Worm (Caenorhabditis elegans) whole organism, midembryonic: ENCODE results near the gene T28A11.22.

ENCODE experiments used
- T22C8.4 ChIP-seq: fragments of 200-800 bp; sonication (Bioruptor generic); IDR thresholded peaks from 2 replicates; pipeline ENCODE4 v1.3.6; 2022; ENCODE audit warnings: missing genetic modification characterization, missing compliant biosample characterization
- cog-1 ChIP-seq: sonication (generic microtip); optimal IDR thresholded peaks from 2 replicates; lab custom pipeline; 2016; ENCODE audit warnings: missing genetic modification characterization, missing compliant biosample characterization
- flt-1 ChIP-seq: fragments of 200-800 bp; sonication (Bioruptor generic); IDR thresholded peaks from 2 replicates; pipeline ENCODE4 v1.3.6; 2022; ENCODE audit warnings: missing genetic modification characterization, missing compliant biosample characterization
- klf-2 ChIP-seq: fragments of 200-800 bp; sonication (Bioruptor generic); conservative IDR thresholded peaks from 2 replicates; pipeline ENCODE4 v1.3.6; 2022; ENCODE audit warnings: missing genetic modification reagents, missing genetic modification characterization, missing compliant biosample characterization
- med-1 ChIP-seq: sonication (generic microtip); optimal IDR thresholded peaks from 2 replicates; lab custom pipeline; 2017; ENCODE audit warnings: missing genetic modification characterization, mild to moderate bottlenecking, missing compliant biosample characterization, antibody characterized with exemption, missing genetic modification reagents; ENCODE audit not compliant: insufficient read depth
- ref-1 ChIP-seq: fragments of 200-800 bp; sonication (Bioruptor generic); conservative IDR thresholded peaks from 2 replicates; pipeline ENCODE4 v1.3.6; 2022; ENCODE audit warnings: missing genetic modification reagents, missing genetic modification characterization, missing compliant biosample characterization
- tab-1 ChIP-seq: fragments of 200-800 bp; sonication (Bioruptor generic); IDR thresholded peaks from 2 replicates; pipeline ENCODE4 v1.3.6; 2022; ENCODE audit warnings: missing genetic modification characterization, missing compliant biosample characterization
- ztf-23 ChIP-seq: fragments of 200-800 bp; sonication (Bioruptor generic); IDR thresholded peaks from 2 replicates; pipeline ENCODE4 v1.3.6; 2022; ENCODE audit warnings: missing genetic modification reagents, missing genetic modification characterization, missing compliant biosample characterization
- ztf-29 ChIP-seq: fragments of 200-800 bp; sonication (Bioruptor generic); IDR thresholded peaks from 2 replicates; pipeline ENCODE4 v1.3.6; 2022; ENCODE audit warnings: missing genetic modification reagents, missing genetic modification characterization, missing compliant biosample characterization

T28A11.22 gene

DNA sequence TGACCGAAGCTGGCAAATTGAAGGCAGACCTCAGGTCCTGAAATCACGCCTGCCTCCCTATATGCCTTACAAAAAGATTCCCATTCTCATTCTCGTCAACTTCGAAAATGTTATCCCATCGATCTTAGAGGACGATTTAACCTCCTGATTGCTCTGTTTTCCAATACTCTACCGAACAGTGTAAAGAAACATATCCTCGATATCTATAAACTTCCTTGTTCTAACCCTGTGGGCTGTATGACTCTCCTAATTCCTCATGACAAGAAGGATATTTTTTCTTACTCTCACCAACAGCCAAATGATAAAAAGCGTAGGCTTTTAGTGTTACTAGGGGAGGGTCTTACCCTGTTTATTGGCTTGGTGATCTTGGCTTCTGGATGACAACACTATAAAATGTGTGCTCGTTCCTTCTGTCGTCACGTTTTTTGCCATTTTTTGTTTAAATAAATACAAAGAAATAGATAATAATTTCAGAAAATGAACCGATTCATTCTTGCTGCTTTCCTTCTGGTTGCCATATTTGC is 16.3 kb downstream of the T28A11.22 start, which contains the start of gene T28A11.4:
Gene T28A11.4, plus strand, starts transcription at position 474 of the 524 bp plus-strand sequence.
- no peak for TF ChIP-seq ref-1 (GFP tag; lab: Robert Waterston, UW)
- TF ChIP-seq klf-2 (GFP tag; lab: Robert Waterston, UW) = no peak
- TF ChIP-seq ztf-29 (GFP tag; lab: Robert Waterston, UW) = no peak
- no peak for TF ChIP-seq tab-1 (GFP tag; lab: Robert Waterston, UW)
- TF ChIP-seq flt-1 (GFP tag; lab: Robert Waterston, UW) = no peak

ce11 chrV:3275033-3275432 is 17.7 kb downstream of the T28A11.22 start, which contains the start of gene T28A11.3:
TSS of gene T28A11.3 (plus strand) at chrV:3275333.
- no peak for TF ChIP-seq cog-1 (tag; lab: Kevin White, UChicago)
- no peak for TF ChIP-seq ztf-23 (GFP tag; lab: Robert Waterston, UW)
- TF ChIP-seq T22C8.4 (GFP tag; lab: Robert Waterston, UW) = no peak
- TF ChIP-seq ztf-29 (GFP tag; lab: Robert Waterston, UW) = no peak
- TF ChIP-seq med-1 (GFP tag; lab: Kevin White, UChicago) = no peak
- TF ChIP-seq flt-1 (GFP tag; lab: Robert Waterston, UW) = no peak
- TF ChIP-seq ref-1 (GFP tag; lab: Robert Waterston, UW) = no peak
- TF ChIP-seq tab-1 (GFP tag; lab: Robert Waterston, UW) = no peak
- TF ChIP-seq klf-2 (GFP tag; lab: Robert Waterston, UW) = no peak

ce11 chrV:3276184-3276583 is 18.8 kb downstream of the T28A11.22 start:
- TF ChIP-seq ztf-29 (GFP tag; lab: Robert Waterston, UW) (no peak), med-1 (GFP tag; lab: Kevin White, UChicago) (no peak), tab-1 (GFP tag; lab: Robert Waterston, UW) (no peak), klf-2 (GFP tag; lab: Robert Waterston, UW) (no peak), T22C8.4 (GFP tag; lab: Robert Waterston, UW) (no peak), flt-1 (GFP tag; lab: Robert Waterston, UW) (no peak), ztf-23 (GFP tag; lab: Robert Waterston, UW) (no peak), ref-1 (GFP tag; lab: Robert Waterston, UW) (no peak), cog-1 (tag; lab: Kevin White, UChicago) (no peak)

- no peak for TF ChIP-seq ztf-29 (GFP tag; lab: Robert Waterston, UW)
- TF ChIP-seq flt-1 (GFP tag; lab: Robert Waterston, UW) = no peak
- TF ChIP-seq T22C8.4 (GFP tag; lab: Robert Waterston, UW) = no peak
- no peak for TF ChIP-seq klf-2 (GFP tag; lab: Robert Waterston, UW)
- no peak for TF ChIP-seq ztf-23 (GFP tag; lab: Robert Waterston, UW)
- TF ChIP-seq ref-1 (GFP tag; lab: Robert Waterston, UW) = no peak
- no peak for TF ChIP-seq tab-1 (GFP tag; lab: Robert Waterston, UW)
- no peak for TF ChIP-seq cog-1 (tag; lab: Kevin White, UChicago)
- no peak for TF ChIP-seq med-1 (GFP tag; lab: Kevin White, UChicago)
Measured at ce11 chrV:3278101-3278639, 20.8 kb downstream of the T28A11.22 start, which contains the start of gene fbxa-64. TSS of gene fbxa-64 (minus strand) at chrV:3278151.

- TF ChIP-seq tab-1 (GFP tag; lab: Robert Waterston, UW) = no peak
Measured at ce11 chrV:3279138-3279537, 21.8 kb downstream of the T28A11.22 start.

DNA sequence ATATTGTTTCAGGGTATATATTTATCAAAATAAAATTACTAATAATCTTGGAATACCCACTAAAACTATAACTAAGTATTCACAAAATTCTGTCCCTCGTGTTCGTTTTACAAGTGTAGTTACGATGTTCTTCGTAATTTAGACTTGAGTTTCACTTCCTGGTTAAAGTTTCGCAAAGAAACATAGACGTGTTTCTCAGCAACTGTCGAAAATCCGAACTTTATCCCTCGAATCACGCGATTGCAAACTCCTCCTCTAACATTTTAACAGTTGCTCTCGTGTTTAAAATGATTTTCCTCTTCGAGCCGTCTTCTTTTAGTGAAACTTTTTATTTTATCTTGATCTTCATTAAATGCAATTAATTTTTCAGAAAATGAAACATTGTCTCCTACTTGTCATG is 22.6 kb downstream of the T28A11.22 start, which contains the start of gene T28A11.2:
Gene T28A11.2, plus strand, starts transcription at position 371 of the 400 bp plus-strand sequence.
- no peak for TF ChIP-seq T22C8.4 (GFP tag; lab: Robert Waterston, UW)
- TF ChIP-seq med-1 (GFP tag; lab: Kevin White, UChicago) = no peak
- TF ChIP-seq cog-1 (tag; lab: Kevin White, UChicago) = no peak
- no peak for TF ChIP-seq klf-2 (GFP tag; lab: Robert Waterston, UW)
- TF ChIP-seq flt-1 (GFP tag; lab: Robert Waterston, UW) = no peak
- no peak for TF ChIP-seq ztf-29 (GFP tag; lab: Robert Waterston, UW)
- TF ChIP-seq tab-1 (GFP tag; lab: Robert Waterston, UW) = no peak
- no peak for TF ChIP-seq ztf-23 (GFP tag; lab: Robert Waterston, UW)
- no peak for TF ChIP-seq ref-1 (GFP tag; lab: Robert Waterston, UW)

DNA sequence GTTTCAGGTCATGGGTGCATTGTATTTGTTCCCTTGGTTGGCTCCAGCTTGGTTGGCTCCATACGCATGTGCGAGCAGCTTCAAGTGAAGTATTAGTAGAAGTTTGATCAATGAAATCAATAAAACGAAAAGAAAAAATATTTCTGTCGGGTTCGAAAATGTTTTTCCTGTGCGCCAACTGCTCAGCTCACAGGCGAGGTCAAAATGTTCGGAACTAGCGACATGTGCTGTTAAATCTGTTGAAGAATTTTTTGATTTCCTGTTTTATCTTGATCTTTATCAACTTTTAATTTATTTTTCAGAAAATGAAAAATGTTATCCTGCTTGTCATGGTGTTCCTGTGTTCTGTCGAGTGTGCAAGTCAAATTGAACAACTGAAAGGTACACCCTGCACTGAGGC is 24.1 kb downstream of the T28A11.22 start, which contains the start of gene T28A11.25:
Gene T28A11.25, plus strand, starts transcription at position 301 of the 400 bp plus-strand sequence.
- no peak for TF ChIP-seq cog-1 (tag; lab: Kevin White, UChicago)
- TF ChIP-seq ztf-29 (GFP tag; lab: Robert Waterston, UW) = no peak
- no peak for TF ChIP-seq med-1 (GFP tag; lab: Kevin White, UChicago)
- no peak for TF ChIP-seq ref-1 (GFP tag; lab: Robert Waterston, UW)
- TF ChIP-seq tab-1 (GFP tag; lab: Robert Waterston, UW) = no peak
- TF ChIP-seq flt-1 (GFP tag; lab: Robert Waterston, UW) = no peak
- TF ChIP-seq klf-2 (GFP tag; lab: Robert Waterston, UW) = no peak
- no peak for TF ChIP-seq T22C8.4 (GFP tag; lab: Robert Waterston, UW)
- no peak for TF ChIP-seq ztf-23 (GFP tag; lab: Robert Waterston, UW)

ce11 chrV:3282957-3283356 is 25.6 kb downstream of the T28A11.22 start, which contains the start of gene str-64:
TSS of gene str-64 (plus strand) at chrV:3283257.
- no peak for TF ChIP-seq flt-1 (GFP tag; lab: Robert Waterston, UW)
- no peak for TF ChIP-seq T22C8.4 (GFP tag; lab: Robert Waterston, UW)
- TF ChIP-seq ztf-23 (GFP tag; lab: Robert Waterston, UW) = no peak
- no peak for TF ChIP-seq tab-1 (GFP tag; lab: Robert Waterston, UW)

- TF ChIP-seq flt-1 (GFP tag; lab: Robert Waterston, UW) = no peak
- TF ChIP-seq ztf-23 (GFP tag; lab: Robert Waterston, UW) = 0 out of 2 replicates have a peak, but pooled peaks have one; percentile 25
Measured at ce11 chrV:3284629-3285028, 27.3 kb downstream of the T28A11.22 start, which contains the start of gene F35F10.5. TSS of gene F35F10.5 (plus strand) at chrV:3284929.
